In genomic region chr3L:14217677-14218254, dm6 we compare ENCODE assay signal across 1 fruit fly cellular context.
TF ChIP-seq lines count a peak whose summit lies in the region.

TSS of gene CG7768 (plus strand) at chr3L:14218204.

TF ChIP-seq in whole organism, embryonic, 481 proteins besides CTCF, POLR2A, EP300 and RAD21 (continued from another document and continues in another):
- TF ChIP-seq CG31365 (tag; optimal IDR thresholded peaks at IDR 0.05; lab: Kevin White, UChicago) (peak; percentile 36), CG10274 (GFP tag; optimal IDR thresholded peaks at IDR 0.05; lab: Kevin White, UChicago) (peak; percentile 36), Max (GFP tag; optimal IDR thresholded peaks at IDR 0.05; lab: Kevin White, UChicago) (no peak), CG13287 (GFP tag; IDR thresholded peaks at IDR 0.05; lab: Robert Waterston, UW; ENCODE audit: partially characterized antibody) (no peak), jing (GFP tag; optimal IDR thresholded peaks at IDR 0.05; lab: Kevin White, UChicago) (no peak), sna (GFP tag; IDR thresholded peaks at IDR 0.05; lab: Robert Waterston, UW; ENCODE audit: partially characterized antibody) (no peak), CG6254 (GFP tag; optimal IDR thresholded peaks at IDR 0.05; lab: Kevin White, UChicago) (no peak), row (GFP tag; IDR thresholded peaks at IDR 0.05; lab: Robert Waterston, UW) (no peak), phol (tag; optimal IDR thresholded peaks at IDR 0.05; lab: Kevin White, UChicago) (no peak), sc (optimal IDR thresholded peaks at IDR 0.05; lab: Kevin White, UChicago) (no peak), sc (GFP tag; optimal IDR thresholded peaks at IDR 0.05; lab: Kevin White, UChicago) (no peak), Hey (tag; optimal IDR thresholded peaks at IDR 0.05; lab: Kevin White, UChicago) (peak; percentile 19), grn (GFP tag; optimal IDR thresholded peaks at IDR 0.05; lab: Kevin White, UChicago) (no peak), corto (GFP tag; optimal IDR thresholded peaks at IDR 0.05; lab: Kevin White, UChicago) (no peak), CG32772 (GFP tag; IDR thresholded peaks at IDR 0.05; lab: Robert Waterston, UW) (no peak), Awh (GFP tag; IDR thresholded peaks at IDR 0.05; lab: Robert Waterston, UW) (no peak), CG6791 (GFP tag; IDR thresholded peaks at IDR 0.05; lab: Robert Waterston, UW; ENCODE audit: partially characterized antibody) (no peak), stc (GFP tag; IDR thresholded peaks at IDR 0.05; lab: Robert Waterston, UW) (no peak), CG1792 (GFP tag; optimal IDR thresholded peaks at IDR 0.05; lab: Kevin White, UChicago) (no peak), Med (GFP tag; lab: Kevin White, UChicago) (peak; percentile 91), jumu (GFP tag; optimal IDR thresholded peaks at IDR 0.05; lab: Kevin White, UChicago) (no peak), Mrtf (GFP tag; IDR thresholded peaks at IDR 0.05; lab: Robert Waterston, UW) (no peak), CG16779 (GFP tag; IDR thresholded peaks at IDR 0.05; lab: Robert Waterston, UW) (no peak), CG2712 (tag; optimal IDR thresholded peaks at IDR 0.05; lab: Kevin White, UChicago) (no peak), CG17568 (GFP tag; optimal IDR thresholded peaks at IDR 0.05; lab: Kevin White, UChicago) (peak; percentile 75), CG30403 (GFP tag; optimal IDR thresholded peaks at IDR 0.05; lab: Kevin White, UChicago) (peak; percentile 2), CG18599 (GFP tag; optimal IDR thresholded peaks at IDR 0.05; lab: Kevin White, UChicago) (peak; percentile 79), TFAM (GFP tag; optimal IDR thresholded peaks at IDR 0.05; lab: Kevin White, UChicago) (no peak), CG5245 (GFP tag; optimal IDR thresholded peaks at IDR 0.05; lab: Kevin White, UChicago) (no peak), mld (GFP tag; IDR thresholded peaks at IDR 0.05; lab: Robert Waterston, UW; ENCODE audit: partially characterized antibody) (no peak), CG13894 (tag; optimal IDR thresholded peaks at IDR 0.05; lab: Kevin White, UChicago) (peak; percentile 47), p53 (GFP tag; optimal IDR thresholded peaks at IDR 0.05; lab: Kevin White, UChicago) (no peak), Dbx (GFP tag; IDR thresholded peaks at IDR 0.05; lab: Robert Waterston, UW) (peak; percentile 78), ewg (GFP tag; optimal IDR thresholded peaks at IDR 0.05; lab: Kevin White, UChicago) (no peak), Bdp1 (GFP tag; optimal IDR thresholded peaks at IDR 0.05; lab: Kevin White, UChicago) (no peak), CG11504 (tag; optimal IDR thresholded peaks at IDR 0.05; lab: Kevin White, UChicago) (peak; percentile 58), CG8924 (tag; optimal IDR thresholded peaks at IDR 0.05; lab: Kevin White, UChicago) (peak; percentile 43), CG34224 (GFP tag; IDR thresholded peaks at IDR 0.05; lab: Robert Waterston, UW; ENCODE audit: partially characterized antibody) (no peak), CG12942 (GFP tag; optimal IDR thresholded peaks at IDR 0.05; lab: Kevin White, UChicago) (peak; percentile 18), HLH54F (GFP tag; optimal IDR thresholded peaks at IDR 0.05; lab: Kevin White, UChicago) (peak; percentile 13), Fer3 (tag; optimal IDR thresholded peaks at IDR 0.05; lab: Kevin White, UChicago) (peak; percentile 66), GATAe (GFP tag; conservative IDR thresholded peaks at IDR 0.05; lab: Robert Waterston, UW) (no peak), Hmx (GFP tag; optimal IDR thresholded peaks at IDR 0.05; lab: Kevin White, UChicago) (no peak), pzg (GFP tag; optimal IDR thresholded peaks at IDR 0.05; lab: Kevin White, UChicago) (no peak), Side (GFP tag; optimal IDR thresholded peaks at IDR 0.05; lab: Kevin White, UChicago) (peak; percentile 42), CG7963 (GFP tag; IDR thresholded peaks at IDR 0.05; lab: Robert Waterston, UW; ENCODE audit: partially characterized antibody) (no peak), CG12236 (GFP tag; optimal IDR thresholded peaks at IDR 0.05; lab: Kevin White, UChicago) (peak; percentile 10), Dip3 (GFP tag; optimal IDR thresholded peaks at IDR 0.05; lab: Kevin White, UChicago) (peak; percentile 7), trem (tag; optimal IDR thresholded peaks at IDR 0.05; lab: Kevin White, UChicago) (no peak), CG31441 (GFP tag; IDR thresholded peaks at IDR 0.05; lab: Robert Waterston, UW) (no peak), Vsx1 (GFP tag; optimal IDR thresholded peaks at IDR 0.05; lab: Kevin White, UChicago) (peak; percentile 79), CG17802 (tag; optimal IDR thresholded peaks at IDR 0.05; lab: Kevin White, UChicago) (no peak), CG13775 (GFP tag; optimal IDR thresholded peaks at IDR 0.05; lab: Kevin White, UChicago) (no peak), jigr1 (GFP tag; IDR thresholded peaks at IDR 0.05; lab: Robert Waterston, UW) (no peak), crp (GFP tag; optimal IDR thresholded peaks at IDR 0.05; lab: Kevin White, UChicago) (no peak), CG2199 (GFP tag; IDR thresholded peaks at IDR 0.05; lab: Robert Waterston, UW) (no peak), Stat92E (GFP tag; optimal IDR thresholded peaks at IDR 0.05; lab: Kevin White, UChicago) (no peak), CG14710 (tag; optimal IDR thresholded peaks at IDR 0.05; lab: Kevin White, UChicago) (peak; percentile 17), exex (tag; optimal IDR thresholded peaks at IDR 0.05; lab: Kevin White, UChicago) (peak; percentile 47), zen2 (GFP tag; IDR thresholded peaks at IDR 0.05; lab: Robert Waterston, UW; ENCODE audit: partially characterized antibody) (no peak), CG7987 (GFP tag; optimal IDR thresholded peaks at IDR 0.05; lab: Kevin White, UChicago) (peak; percentile 88), slou (GFP tag; optimal IDR thresholded peaks at IDR 0.05; lab: Kevin White, UChicago) (peak; percentile 62), CG11723 (GFP tag; optimal IDR thresholded peaks at IDR 0.05; lab: Kevin White, UChicago) (peak; percentile 28), en (GFP tag; optimal IDR thresholded peaks at IDR 0.05; lab: Kevin White, UChicago) (no peak), salm (tag; optimal IDR thresholded peaks at IDR 0.05; lab: Kevin White, UChicago) (no peak), Atf-2 (GFP tag; optimal IDR thresholded peaks at IDR 0.05; lab: Kevin White, UChicago) (no peak), ash1 (GFP tag; optimal IDR thresholded peaks at IDR 0.05; lab: Kevin White, UChicago) (peak; percentile 49), MESR4 (GFP tag; optimal IDR thresholded peaks at IDR 0.05; lab: Kevin White, UChicago) (no peak), CG1603 (tag; optimal IDR thresholded peaks at IDR 0.05; lab: Kevin White, UChicago) (peak; percentile 24), Dp (GFP tag; optimal IDR thresholded peaks at IDR 0.05; lab: Kevin White, UChicago) (no peak), tio (GFP tag; optimal IDR thresholded peaks at IDR 0.05; lab: Kevin White, UChicago) (peak; percentile 37), CG9876 (GFP tag; optimal IDR thresholded peaks at IDR 0.05; lab: Kevin White, UChicago) (peak; percentile 2), ase (GFP tag; IDR thresholded peaks at IDR 0.05; lab: Robert Waterston, UW) (0 out of 3 replicates have a peak, but pooled peaks have one; percentile 30), CoRest (tag; optimal IDR thresholded peaks at IDR 0.05; lab: Kevin White, UChicago) (peak; percentile 56), ems (GFP tag; optimal IDR thresholded peaks at IDR 0.05; lab: Kevin White, UChicago) (peak; percentile 15), E2f2 (GFP tag; IDR thresholded peaks at IDR 0.05; lab: Robert Waterston, UW) (peak; percentile 47; the same call in 1 of the 2 replicates), CG3407 (GFP tag; optimal IDR thresholded peaks at IDR 0.05; lab: Kevin White, UChicago) (peak; percentile 21), Hr39 (optimal IDR thresholded peaks at IDR 0.05; lab: Kevin White, UChicago) (no peak), Sin3A (optimal IDR thresholded peaks at IDR 0.05; lab: Kevin White, UChicago) (no peak), her (GFP tag; optimal IDR thresholded peaks at IDR 0.05; lab: Kevin White, UChicago) (peak; percentile 46), CG5180 (GFP tag; optimal IDR thresholded peaks at IDR 0.05; lab: Kevin White, UChicago) (peak; percentile 58), Elba2 (GFP tag; optimal IDR thresholded peaks at IDR 0.05; lab: Kevin White, UChicago) (no peak), zf30C (GFP tag; optimal IDR thresholded peaks at IDR 0.05; lab: Kevin White, UChicago) (no peak), chinmo (GFP tag; IDR thresholded peaks at IDR 0.05; lab: Robert Waterston, UW; ENCODE audit: partially characterized antibody) (no peak), chn (GFP tag; optimal IDR thresholded peaks at IDR 0.05; lab: Kevin White, UChicago) (no peak), MBD-R2 (GFP tag; IDR thresholded peaks at IDR 0.05; lab: Robert Waterston, UW) (peak; percentile 24; the same call in 1 of the 2 replicates), CG15011 (GFP tag; optimal IDR thresholded peaks at IDR 0.05; lab: Kevin White, UChicago) (peak; percentile 75), CG7745 (tag; optimal IDR thresholded peaks at IDR 0.05; lab: Kevin White, UChicago) (no peak), pan (optimal IDR thresholded peaks at IDR 0.05; lab: Kevin White, UChicago) (no peak), pan (GFP tag; optimal IDR thresholded peaks at IDR 0.05 in 1 of 2, IDR thresholded peaks at IDR 0.05 in 1 of 2) (no peak), fru (optimal IDR thresholded peaks at IDR 0.05; lab: Kevin White, UChicago) (no peak), bsh (GFP tag; optimal IDR thresholded peaks at IDR 0.05; lab: Kevin White, UChicago) (no peak), dm (GFP tag; optimal IDR thresholded peaks at IDR 0.05; lab: Kevin White, UChicago) (no peak), H2.0 (GFP tag; IDR thresholded peaks at IDR 0.05; lab: Robert Waterston, UW) (no peak), CG34422 (GFP tag; IDR thresholded peaks at IDR 0.05; lab: Robert Waterston, UW) (no peak), gfzf (GFP tag; optimal IDR thresholded peaks at IDR 0.05; lab: Kevin White, UChicago) (no peak), Meics (GFP tag; optimal IDR thresholded peaks at IDR 0.05; lab: Kevin White, UChicago) (peak; percentile 72), Bgb (GFP tag; IDR thresholded peaks at IDR 0.05; lab: Robert Waterston, UW; ENCODE audit: partially characterized antibody) (no peak), dysf (GFP tag; IDR thresholded peaks at IDR 0.05; lab: Robert Waterston, UW) (no peak), Jarid2 (GFP tag; optimal IDR thresholded peaks at IDR 0.05; lab: Kevin White, UChicago) (peak; percentile 46), pnt (GFP tag; optimal IDR thresholded peaks at IDR 0.05; lab: Kevin White, UChicago) (no peak), CG8281 (tag; optimal IDR thresholded peaks at IDR 0.05; lab: Kevin White, UChicago) (peak; percentile 20), pita (GFP tag; optimal IDR thresholded peaks at IDR 0.05; lab: Kevin White, UChicago) (no peak), Dref (GFP tag; IDR thresholded peaks at IDR 0.05; lab: Robert Waterston, UW) (no peak), Usf (GFP tag; optimal IDR thresholded peaks at IDR 0.05; lab: Kevin White, UChicago) (no peak), CG43689 (GFP tag; IDR thresholded peaks at IDR 0.05; lab: Robert Waterston, UW) (no peak), Taf1 (GFP tag; IDR thresholded peaks at IDR 0.05; lab: Robert Waterston, UW) (no peak), zfh1 (GFP tag; IDR thresholded peaks at IDR 0.05; lab: Robert Waterston, UW) (no peak), gcm2 (GFP tag; optimal IDR thresholded peaks at IDR 0.05; lab: Kevin White, UChicago) (no peak), disco-r (GFP tag; optimal IDR thresholded peaks at IDR 0.05; lab: Kevin White, UChicago) (peak; percentile 47), lbe (GFP tag; optimal IDR thresholded peaks at IDR 0.05; lab: Kevin White, UChicago) (no peak), org-1 (GFP tag; optimal IDR thresholded peaks at IDR 0.05; lab: Kevin White, UChicago) (peak; percentile 48), Scr (GFP tag; IDR thresholded peaks at IDR 0.05; lab: Robert Waterston, UW; ENCODE audit: partially characterized antibody) (no peak), bab2 (GFP tag; optimal IDR thresholded peaks at IDR 0.05; lab: Kevin White, UChicago) (peak; percentile 39), Tbp (GFP tag; optimal IDR thresholded peaks at IDR 0.05; lab: Kevin White, UChicago) (no peak), CG6654 (GFP tag; optimal IDR thresholded peaks at IDR 0.05; lab: Kevin White, UChicago) (no peak), Ravus (GFP tag; IDR thresholded peaks at IDR 0.05; lab: Robert Waterston, UW) (no peak), CG3163 (GFP tag; optimal IDR thresholded peaks at IDR 0.05; lab: Kevin White, UChicago) (no peak), CG3726 (GFP tag; IDR thresholded peaks at IDR 0.05; lab: Robert Waterston, UW) (no peak), Ets97D (GFP tag; optimal IDR thresholded peaks at IDR 0.05; lab: Kevin White, UChicago) (no peak), CG15696 (tag; optimal IDR thresholded peaks at IDR 0.05; lab: Kevin White, UChicago) (peak; percentile 60), pum (GFP tag; optimal IDR thresholded peaks at IDR 0.05; lab: Kevin White, UChicago) (no peak), Fer1 (GFP tag; optimal IDR thresholded peaks at IDR 0.05; lab: Kevin White, UChicago) (peak; percentile 86), mirr (GFP tag; optimal IDR thresholded peaks at IDR 0.05; lab: Kevin White, UChicago) (peak; percentile 75), Gug (GFP tag; IDR thresholded peaks at IDR 0.05; lab: Robert Waterston, UW) (no peak), ap (GFP tag; IDR thresholded peaks at IDR 0.05; lab: Robert Waterston, UW) (no peak), ssp (GFP tag; IDR thresholded peaks at IDR 0.05; lab: Robert Waterston, UW) (no peak), Dad (GFP tag; optimal IDR thresholded peaks at IDR 0.05; lab: Kevin White, UChicago) (no peak), Aef1 (GFP tag; IDR thresholded peaks at IDR 0.05; lab: Robert Waterston, UW) (no peak), CG1647 (GFP tag; optimal IDR thresholded peaks at IDR 0.05; lab: Kevin White, UChicago) (peak; percentile 47), CG4820 (GFP tag; optimal IDR thresholded peaks at IDR 0.05; lab: Kevin White, UChicago) (no peak), CG12744 (GFP tag; optimal IDR thresholded peaks at IDR 0.05; lab: Kevin White, UChicago) (peak; percentile 62), sim (GFP tag; IDR thresholded peaks at IDR 0.05; lab: Robert Waterston, UW) (no peak), Asciz (GFP tag; optimal IDR thresholded peaks at IDR 0.05; lab: Kevin White, UChicago) (peak; percentile 66), CG8478 (optimal IDR thresholded peaks at IDR 0.05; lab: Kevin White, UChicago) (no peak), peb (GFP tag; IDR thresholded peaks at IDR 0.05; lab: Robert Waterston, UW) (no peak), CG7556 (GFP tag; optimal IDR thresholded peaks at IDR 0.05; lab: Kevin White, UChicago) (peak; percentile 38)
